Worm (Caenorhabditis elegans) whole organism, L3 larva: Measurements from ENCODE around the gene D1086.17.

Experiments
- R02D3.7 ChIP-seq: fragments of 150-350 bp; optimal IDR thresholded peaks from 2 replicates; lab custom pipeline; 2014; ENCODE audit warnings: missing biosample characterization, missing genetic modification characterization
- ama-1 ChIP-seq: fragments of 150-350 bp; optimal IDR thresholded peaks from 2 replicates; lab custom pipeline; 2018
- ceh-28 ChIP-seq: fragments of 150-350 bp; optimal IDR thresholded peaks from 2 replicates; lab custom pipeline; 2014; ENCODE audit warnings: missing biosample characterization, missing genetic modification reagents, missing genetic modification characterization
- ceh-82 ChIP-seq: fragments of 150-350 bp; optimal IDR thresholded peaks from 2 replicates; lab custom pipeline; 2014; ENCODE audit warnings: missing biosample characterization, missing genetic modification characterization
- daf-12 ChIP-seq: fragments of 150-350 bp; optimal IDR thresholded peaks from 2 replicates; lab custom pipeline; 2014; ENCODE audit warnings: missing biosample characterization, missing genetic modification reagents, missing genetic modification characterization
- egl-27 ChIP-seq: sonication (generic microtip); optimal IDR thresholded peaks from 4 replicates; lab custom pipeline; 2017; ENCODE audit warnings: missing biosample characterization, missing genetic modification reagents, missing genetic modification characterization
- egl-5 ChIP-seq: fragments of 150-350 bp; optimal IDR thresholded peaks from 2 replicates; lab custom pipeline; 2017; ENCODE audit warnings: missing biosample characterization, missing genetic modification reagents, missing genetic modification characterization, inconsistent platforms
- elt-1 ChIP-seq: fragments of 150-350 bp; optimal IDR thresholded peaks from 2 replicates; lab custom pipeline; 2014; ENCODE audit warnings: missing biosample characterization, missing genetic modification characterization
- elt-2 ChIP-seq: sonication (generic microtip); optimal IDR thresholded peaks from 2 replicates; lab custom pipeline; 2016; ENCODE audit warnings: missing genetic modification reagents, mild to moderate bottlenecking, missing genetic modification characterization, missing compliant biosample characterization
- elt-3 ChIP-seq, 3 experiments: fragments of 150-350 bp in 1 of 3; sonication (generic microtip) in 2 of 3; optimal IDR thresholded peaks; 2 replicates in 2 of 3; 4 replicates in 1 of 3; lab custom pipeline; 2014 to 2017; ENCODE audit warnings: missing biosample characterization in 3 of 3, missing genetic modification characterization in 3 of 3
- eor-1 ChIP-seq, 2 experiments: fragments of 150-350 bp; optimal IDR thresholded peaks; 2 replicates each; lab custom pipeline; 2014 to 2018; ENCODE audit warnings: missing biosample characterization in 2 of 2, missing genetic modification characterization in 2 of 2
- fkh-10 ChIP-seq: sonication (generic microtip); optimal IDR thresholded peaks from 2 replicates; lab custom pipeline; 2017; ENCODE audit warnings: missing biosample characterization, missing genetic modification reagents, missing genetic modification characterization
- fkh-2 ChIP-seq: fragments of 150-350 bp; optimal IDR thresholded peaks from 2 replicates; lab custom pipeline; 2014; ENCODE audit warnings: missing biosample characterization, missing genetic modification reagents, missing genetic modification characterization
- jun-1 ChIP-seq: fragments of 150-350 bp; optimal IDR thresholded peaks from 2 replicates; lab custom pipeline; 2014; ENCODE audit warnings: missing biosample characterization, missing genetic modification reagents, missing genetic modification characterization
- lin-15B ChIP-seq: fragments of 150-350 bp; optimal IDR thresholded peaks from 2 replicates; lab custom pipeline; 2014; ENCODE audit warnings: missing biosample characterization, missing genetic modification characterization
- lin-39 ChIP-seq: fragments of 150-350 bp; optimal IDR thresholded peaks from 2 replicates; lab custom pipeline; 2018; ENCODE audit warnings: missing biosample characterization, missing genetic modification reagents, missing genetic modification characterization
- lsy-12 ChIP-seq: sonication (generic microtip); optimal IDR thresholded peaks from 2 replicates; lab custom pipeline; 2016; ENCODE audit warnings: mild to moderate bottlenecking, missing genetic modification characterization, missing compliant biosample characterization
- mdl-1 ChIP-seq: fragments of 150-350 bp; optimal IDR thresholded peaks from 2 replicates; lab custom pipeline; 2014; ENCODE audit warnings: missing biosample characterization, missing genetic modification characterization
- nfya-1 ChIP-seq: sonication (generic microtip); optimal IDR thresholded peaks from 2 replicates; lab custom pipeline; 2017; ENCODE audit warnings: missing genetic modification characterization, mild to moderate bottlenecking, missing compliant biosample characterization, antibody characterized with exemption, moderate library complexity; ENCODE audit not compliant: insufficient read depth
- nhr-12 ChIP-seq: fragments of 150-350 bp; optimal IDR thresholded peaks from 2 replicates; lab custom pipeline; 2014; ENCODE audit warnings: missing biosample characterization, missing genetic modification characterization
- nhr-23 ChIP-seq: fragments of 150-350 bp; optimal IDR thresholded peaks from 2 replicates; lab custom pipeline; 2014; ENCODE audit warnings: missing biosample characterization, missing genetic modification reagents, missing genetic modification characterization
- nhr-237 ChIP-seq: fragments of 150-350 bp; optimal IDR thresholded peaks from 2 replicates; lab custom pipeline; 2014; ENCODE audit warnings: missing biosample characterization, missing genetic modification characterization
- nhr-25 ChIP-seq: sonication (generic microtip); optimal IDR thresholded peaks from 2 replicates; lab custom pipeline; 2017; ENCODE audit warnings: missing biosample characterization, missing genetic modification characterization
- nhr-28 ChIP-seq: fragments of 150-350 bp; optimal IDR thresholded peaks from 2 replicates; lab custom pipeline; 2014; ENCODE audit warnings: missing biosample characterization, missing genetic modification characterization
- nhr-43 ChIP-seq: sonication (generic microtip); optimal IDR thresholded peaks from 2 replicates; lab custom pipeline; 2016; ENCODE audit warnings: mild to moderate bottlenecking, missing genetic modification characterization, missing compliant biosample characterization; ENCODE audit not compliant: poor library complexity, severe bottlenecking
- nhr-76 ChIP-seq: fragments of 150-350 bp; sonication (generic microtip); optimal IDR thresholded peaks from 5 replicates; lab custom pipeline; 2014; ENCODE audit warnings: missing biosample characterization, missing genetic modification characterization
- nhr-77 ChIP-seq: fragments of 150-350 bp; optimal IDR thresholded peaks from 2 replicates; lab custom pipeline; 2014; ENCODE audit warnings: missing biosample characterization, missing genetic modification characterization
- pha-4 ChIP-seq: fragments of 150-350 bp; optimal IDR thresholded peaks from 2 replicates; lab custom pipeline; 2014; ENCODE audit warnings: missing biosample characterization, missing genetic modification reagents, missing genetic modification characterization
- pqm-1 ChIP-seq: fragments of 150-350 bp; optimal IDR thresholded peaks from 2 replicates; lab custom pipeline; 2017; ENCODE audit warnings: missing biosample characterization, missing genetic modification characterization, inconsistent platforms
- sea-2 ChIP-seq: fragments of 150-350 bp; sonication (generic microtip); optimal IDR thresholded peaks from 4 replicates; lab custom pipeline; 2014; ENCODE audit warnings: missing biosample characterization, missing genetic modification reagents, missing genetic modification characterization
- skn-1 ChIP-seq: fragments of 150-350 bp; optimal IDR thresholded peaks from 2 replicates; lab custom pipeline; 2014; ENCODE audit warnings: missing biosample characterization, missing genetic modification characterization
- snpc-4 ChIP-seq: fragments of 150-350 bp; optimal IDR thresholded peaks from 2 replicates; lab custom pipeline; 2014; ENCODE audit warnings: missing biosample characterization, missing genetic modification characterization
- tbx-2 ChIP-seq: sonication (generic microtip); optimal IDR thresholded peaks from 2 replicates; lab custom pipeline; 2016; ENCODE audit warnings: mild to moderate bottlenecking, missing genetic modification characterization, missing compliant biosample characterization
- unc-62 ChIP-seq: fragments of 150-350 bp; sonication (generic microtip); optimal IDR thresholded peaks from 4 replicates; lab custom pipeline; 2014; ENCODE audit warnings: missing biosample characterization, missing genetic modification reagents, missing genetic modification characterization
- ztf-11 ChIP-seq: fragments of 150-350 bp; optimal IDR thresholded peaks from 2 replicates; lab custom pipeline; 2014; ENCODE audit warnings: missing biosample characterization, missing genetic modification characterization
- ztf-4 ChIP-seq: fragments of 150-350 bp; optimal IDR thresholded peaks from 2 replicates; lab custom pipeline; 2014; ENCODE audit warnings: missing biosample characterization, missing genetic modification characterization

Gene D1086.17

DNA sequence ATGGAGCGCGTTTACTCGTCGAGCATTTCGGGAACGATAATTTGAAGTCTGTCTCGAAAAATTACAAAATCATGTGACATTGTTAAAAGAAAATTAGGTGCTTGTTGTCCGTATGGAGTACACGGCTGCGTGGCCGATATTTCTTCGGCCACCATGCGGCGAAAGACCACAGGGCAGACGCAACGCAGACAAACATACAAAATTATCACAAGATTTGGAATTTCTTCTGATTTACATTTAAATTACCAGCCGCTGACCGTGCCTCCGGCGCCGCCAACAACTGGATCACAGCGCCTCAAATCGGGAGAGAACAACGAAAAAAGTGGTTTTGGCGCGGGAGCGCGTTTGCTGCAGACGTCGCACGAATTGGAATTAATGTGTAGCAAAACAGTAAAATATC is 12.6 kb upstream of the D1086.17 start:
- TF ChIP-seq skn-1 (tag; lab: Kevin White, UChicago) (peak; percentile 18), nhr-25 (tag; lab: Kevin White, UChicago) (peak; percentile 96), fkh-10 (GFP tag; lab: Kevin White, UChicago) (peak; percentile 50), pha-4 (tag; lab: Kevin White, UChicago) (peak; percentile 77), lin-15B (tag; lab: Kevin White, UChicago) (peak; percentile 82), elt-2 (tag; lab: Kevin White, UChicago) (peak; percentile 77), R02D3.7 (tag; lab: Kevin White, UChicago) (peak; percentile 80), elt-1 (tag; lab: Kevin White, UChicago) (peak; percentile 52), ceh-82 (peak; percentile 75), ztf-4 (tag; lab: Kevin White, UChicago) (peak; percentile 28), unc-62 (GFP tag; lab: Kevin White, UChicago) (peak; percentile 39), eor-1 (tag; optimal IDR thresholded peaks at IDR 0.05; lab: Kevin White, UChicago) (peak in 1 of 2 experiments; percentile 23), tbx-2 (tag; lab: Kevin White, UChicago) (peak; percentile 90), pqm-1 (tag; lab: Kevin White, UChicago) (peak; percentile 65), nhr-43 (tag; lab: Kevin White, UChicago) (peak; percentile 98), egl-5 (tag; lab: Kevin White, UChicago) (peak; percentile 35), lin-39 (tag; lab: Kevin White, UChicago) (peak; percentile 94), ceh-28 (tag; lab: Kevin White, UChicago) (peak; percentile 86), nhr-23 (tag; lab: Kevin White, UChicago) (peak; percentile 97), mdl-1 (tag; lab: Kevin White, UChicago) (peak; percentile 25), nhr-76 (tag; lab: Kevin White, UChicago) (peak; percentile 10), nhr-77 (peak; percentile 39), jun-1 (tag; lab: Kevin White, UChicago) (peak; percentile 87), nhr-28 (tag; lab: Kevin White, UChicago) (peak; percentile 41), nfya-1 (peak; percentile 87), egl-27 (tag; lab: Kevin White, UChicago) (peak; percentile 16), lsy-12 (peak; percentile 94), snpc-4 (tag; lab: Kevin White, UChicago) (peak; percentile 93)

DNA sequence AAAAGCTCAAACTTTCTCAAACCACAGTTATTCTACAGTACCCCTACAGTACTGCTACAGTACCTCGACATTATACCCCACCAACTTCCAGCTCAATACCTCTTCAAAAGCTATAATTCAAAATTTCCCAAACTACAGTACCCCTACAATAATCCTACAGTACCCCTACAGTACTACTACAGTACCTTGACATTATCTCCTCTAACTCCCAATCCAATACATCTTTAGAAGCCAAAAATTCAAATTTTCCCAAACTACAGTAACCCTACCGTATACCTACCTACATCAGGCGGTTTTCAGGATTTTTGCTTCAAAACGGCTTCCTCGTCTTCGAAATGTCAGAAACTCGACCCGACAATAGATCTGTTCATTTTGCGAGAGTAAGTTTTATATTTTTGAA is 10.1 kb upstream of the D1086.17 start, which contains the start of gene F58D12.3:
F58D12.3 (plus strand) TSS at position 301 of the 400 bp plus-strand sequence.
- TF ChIP-seq nhr-237 (tag; lab: Kevin White, UChicago) = no peak
- TF ChIP-seq, all 47 proteins: peak for 0

DNA sequence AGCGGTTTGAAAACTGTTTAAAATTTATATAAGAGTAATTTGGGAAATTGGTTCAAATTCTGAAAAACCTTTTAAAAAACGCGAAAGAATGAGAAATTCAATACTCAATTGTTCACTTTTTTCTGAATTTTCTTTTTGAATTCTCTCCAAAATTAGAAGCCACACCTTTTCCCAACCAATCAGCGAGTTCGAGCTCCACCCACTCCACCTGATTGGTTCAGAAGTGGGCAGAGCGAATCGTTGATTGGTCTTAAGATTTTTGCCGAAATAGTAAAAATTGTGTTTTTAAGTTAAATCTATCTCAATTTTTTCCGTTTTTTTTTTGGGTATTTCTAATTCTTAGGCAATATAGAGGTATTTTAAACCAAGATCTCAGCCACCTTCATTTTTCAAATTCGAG is 3.7 kb upstream of the D1086.17 start:
- TF ChIP-seq nfya-1 (peak; percentile 90), ztf-11 (tag; lab: Kevin White, UChicago) (no peak), nhr-237 (tag; lab: Kevin White, UChicago) (no peak)

DNA sequence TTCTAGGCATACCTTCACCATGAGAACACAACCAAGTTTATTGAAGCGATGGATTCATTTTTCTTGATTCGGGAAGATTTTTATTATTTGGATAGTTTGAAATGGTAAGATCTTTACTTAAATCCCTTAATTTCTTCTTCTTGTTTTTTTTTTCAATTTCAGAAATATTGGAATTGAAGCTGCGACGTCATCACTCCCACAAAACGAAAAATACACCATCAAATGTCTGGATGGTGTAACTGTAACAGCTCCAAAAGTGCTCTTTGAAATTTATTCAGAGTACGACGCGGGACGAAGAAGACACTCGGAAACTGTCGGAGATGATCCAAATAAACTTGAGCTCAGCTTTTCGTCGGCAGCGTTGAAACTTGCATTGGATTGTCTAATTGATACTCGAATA is 3.2 kb upstream of the D1086.17 start, which contains the start of gene D1086.21:
D1086.21 (plus strand) TSS at position 301 of the 400 bp plus-strand sequence.
- no peak for TF ChIP-seq elt-3 (tag; optimal IDR thresholded peaks at IDR 0.05; lab: Kevin White, UChicago)
- TF ChIP-seq nhr-12 (tag; lab: Kevin White, UChicago) = no peak
- no peak for TF ChIP-seq fkh-2 (tag; lab: Kevin White, UChicago)
- no peak for TF ChIP-seq daf-12 (tag; lab: Kevin White, UChicago)
- TF ChIP-seq eor-1 (tag; optimal IDR thresholded peaks at IDR 0.05; lab: Kevin White, UChicago) = no peak
- TF ChIP-seq ama-1 (lab: Kevin White, UChicago) = no peak
- TF ChIP-seq mdl-1 (tag; lab: Kevin White, UChicago) = no peak
- TF ChIP-seq sea-2 (GFP tag; lab: Kevin White, UChicago) = no peak
- no peak for TF ChIP-seq nhr-77
- no peak for TF ChIP-seq R02D3.7 (tag; lab: Kevin White, UChicago)
- no peak for TF ChIP-seq pqm-1 (tag; lab: Kevin White, UChicago)
- no peak for TF ChIP-seq egl-5 (tag; lab: Kevin White, UChicago)
